Worm (Caenorhabditis elegans): ENCODE data around the gene sdhd-1.

ce11 chrII:11088137-11088536, 38.4 kb upstream of the sdhd-1 start:
- no peak for TF ChIP-seq ama-1 (optimal IDR thresholded peaks at IDR 0.05)
- 0 out of 2 replicates have a peak, but pooled peaks have one; percentile 18 for TF ChIP-seq scrt-1 (GFP tag; IDR thresholded peaks at IDR 0.05)
